Fruit fly (Drosophila melanogaster) whole organism, embryonic: Measurements from ENCODE around the gene CAHbeta.

ENCODE experiments used
- Atf3 ChIP-seq: fragments of 200-800 bp; sonication (Bioruptor generic); optimal IDR thresholded peaks from 3 replicates; lab custom pipeline; 2016; ENCODE audit warnings: missing biosample characterization, missing genetic modification characterization
- C15 ChIP-seq: fragments of 200-800 bp; sonication (Bioruptor generic); IDR thresholded peaks from 3 replicates; pipeline ENCODE4 v1.3.6; 2022; ENCODE audit warnings: missing biosample characterization, missing genetic modification characterization
- CG10321 ChIP-seq: fragments of 200-800 bp; sonication (Bioruptor generic); IDR thresholded peaks from 2 replicates; pipeline ENCODE4 v1.3.6; 2022; ENCODE audit warnings: missing biosample characterization, missing genetic modification characterization
- CG10366 ChIP-seq: fragments of 200-800 bp; sonication (Bioruptor generic); IDR thresholded peaks from 2 replicates; pipeline ENCODE4 v1.3.6; 2022; ENCODE audit warnings: missing biosample characterization, missing genetic modification characterization
- CG10462 ChIP-seq: fragments of 200-800 bp; sonication (Bioruptor generic); optimal IDR thresholded peaks from 2 replicates; lab custom pipeline; 2016; ENCODE audit warnings: missing biosample characterization, missing genetic modification characterization
- CG11093 ChIP-seq: fragments of 200-800 bp; sonication (Bioruptor generic); IDR thresholded peaks from 3 replicates; pipeline ENCODE4 v1.3.6; 2022; ENCODE audit warnings: missing biosample characterization, missing genetic modification characterization
- CG12299 ChIP-seq: fragments of 200-800 bp; sonication (Bioruptor generic); optimal IDR thresholded peaks from 2 replicates; lab custom pipeline; 2018; ENCODE audit warnings: missing biosample characterization, mild to moderate bottlenecking, missing genetic modification characterization
- CG1233 ChIP-seq: fragments of 200-800 bp; sonication (Bioruptor generic); optimal IDR thresholded peaks from 4 replicates; lab custom pipeline; 2018; ENCODE audit warnings: missing biosample characterization, mild to moderate bottlenecking, missing genetic modification characterization
- CG12744 ChIP-seq: fragments of 200-800 bp; sonication (Bioruptor generic); optimal IDR thresholded peaks from 2 replicates; lab custom pipeline; 2016; ENCODE audit warnings: missing biosample characterization, missing genetic modification characterization
- CG15479 ChIP-seq: fragments of 200-800 bp; sonication (Bioruptor generic); optimal IDR thresholded peaks from 3 replicates; lab custom pipeline; 2019; ENCODE audit warnings: missing biosample characterization, mild to moderate bottlenecking, missing genetic modification characterization, moderate library complexity
- CG17612 ChIP-seq: fragments of 200-800 bp; sonication (Bioruptor generic); IDR thresholded peaks from 2 replicates; pipeline ENCODE4 v1.3.6; 2022; ENCODE audit warnings: missing biosample characterization, missing genetic modification characterization
- CG1832 ChIP-seq: fragments of 200-800 bp; sonication (Bioruptor generic); optimal IDR thresholded peaks from 2 replicates; lab custom pipeline; 2017; ENCODE audit warnings: missing biosample characterization, mild to moderate bottlenecking, missing genetic modification characterization, inconsistent platforms
- CG2889 ChIP-seq: fragments of 200-800 bp; sonication (Bioruptor generic); IDR thresholded peaks from 3 replicates; pipeline ENCODE4 v1.3.6; 2022; ENCODE audit warnings: missing biosample characterization, missing genetic modification characterization
- CG3281 ChIP-seq: fragments of 200-800 bp; sonication (Bioruptor generic); optimal IDR thresholded peaks from 3 replicates; lab custom pipeline; 2017; ENCODE audit warnings: missing biosample characterization, mild to moderate bottlenecking, missing genetic modification characterization
- CG33557 ChIP-seq: fragments of 200-800 bp; sonication (Bioruptor generic); optimal IDR thresholded peaks from 2 replicates; lab custom pipeline; 2019; ENCODE audit warnings: missing biosample characterization, mild to moderate bottlenecking, missing genetic modification characterization, moderate library complexity
- CG3407 ChIP-seq: fragments of 200-800 bp; sonication (Bioruptor generic); optimal IDR thresholded peaks from 2 replicates; lab custom pipeline; 2018; ENCODE audit warnings: missing biosample characterization, mild to moderate bottlenecking, missing genetic modification characterization
- CG42726 ChIP-seq: fragments of 200-800 bp; sonication (Bioruptor generic); IDR thresholded peaks from 2 replicates; pipeline ENCODE4 v1.3.6; 2022; ENCODE audit warnings: missing biosample characterization, missing genetic modification characterization; ENCODE audit not compliant: partially characterized antibody
- CG4282 ChIP-seq: fragments of 200-800 bp; sonication (Bioruptor generic); optimal IDR thresholded peaks from 2 replicates; lab custom pipeline; 2016; ENCODE audit warnings: missing biosample characterization, missing genetic modification characterization
- CG4820 ChIP-seq: fragments of 200-800 bp; sonication (Bioruptor generic); optimal IDR thresholded peaks from 3 replicates; lab custom pipeline; 2016; ENCODE audit warnings: missing biosample characterization, missing genetic modification characterization
- CG6683 ChIP-seq: fragments of 200-800 bp; sonication (Bioruptor generic); optimal IDR thresholded peaks from 2 replicates; lab custom pipeline; 2017; ENCODE audit warnings: missing biosample characterization, mild to moderate bottlenecking, missing genetic modification characterization, missing genetic modification reagents
- CG6791 ChIP-seq: fragments of 200-800 bp; sonication (Bioruptor generic); IDR thresholded peaks from 3 replicates; pipeline ENCODE4 v1.3.6; 2022; ENCODE audit warnings: missing biosample characterization, missing genetic modification characterization; ENCODE audit not compliant: partially characterized antibody
- CG6854 ChIP-seq: fragments of 200-800 bp; sonication (Bioruptor generic); optimal IDR thresholded peaks from 3 replicates; lab custom pipeline; 2017; ENCODE audit warnings: missing biosample characterization, mild to moderate bottlenecking, missing genetic modification characterization
- CG7745 ChIP-seq: fragments of 200-800 bp; sonication (Bioruptor generic); optimal IDR thresholded peaks from 2 replicates; lab custom pipeline; 2018; ENCODE audit warnings: missing biosample characterization, mild to moderate bottlenecking, missing genetic modification characterization, moderate library complexity
- CoRest ChIP-seq: fragments of 200-800 bp; sonication (Bioruptor generic); optimal IDR thresholded peaks from 3 replicates; lab custom pipeline; 2018; ENCODE audit warnings: missing biosample characterization, mild to moderate bottlenecking, missing genetic modification characterization, moderate library complexity
- Dek ChIP-seq: fragments of 200-800 bp; sonication (Bioruptor generic); optimal IDR thresholded peaks from 3 replicates; lab custom pipeline; 2019; ENCODE audit warnings: missing biosample characterization, mild to moderate bottlenecking, missing genetic modification characterization, moderate library complexity
- Dref ChIP-seq: fragments of 200-800 bp; sonication (Bioruptor generic); IDR thresholded peaks from 2 replicates; pipeline ENCODE4 v1.3.6; 2022; ENCODE audit warnings: missing biosample characterization, missing genetic modification characterization
- H15 ChIP-seq: fragments of 200-800 bp; sonication (Bioruptor generic); IDR thresholded peaks from 3 replicates; pipeline ENCODE4 v1.3.6; 2022; ENCODE audit warnings: missing biosample characterization, missing genetic modification characterization
- HLHmδ ChIP-seq: fragments of 200-800 bp; sonication (Bioruptor generic); optimal IDR thresholded peaks from 2 replicates; lab custom pipeline; 2018; ENCODE audit warnings: missing biosample characterization, mild to moderate bottlenecking, missing genetic modification characterization, moderate library complexity
- Kr ChIP-seq: fragments of 200-800 bp; sonication (Bioruptor generic); optimal IDR thresholded peaks from 2 replicates; lab custom pipeline; 2017; ENCODE audit warnings: missing biosample characterization, mild to moderate bottlenecking, missing genetic modification characterization
- Lim3 ChIP-seq: fragments of 200-800 bp; sonication (Bioruptor generic); IDR thresholded peaks from 2 replicates; pipeline ENCODE4 v1.3.6; 2022; ENCODE audit warnings: missing biosample characterization, missing genetic modification characterization
- MESR4 ChIP-seq: fragments of 200-800 bp; sonication (Bioruptor generic); optimal IDR thresholded peaks from 2 replicates; lab custom pipeline; 2018; ENCODE audit warnings: missing biosample characterization, mild to moderate bottlenecking, missing genetic modification characterization, moderate library complexity
- NC2β ChIP-seq: fragments of 200-800 bp; sonication (Bioruptor generic); optimal IDR thresholded peaks from 2 replicates; lab custom pipeline; 2016; ENCODE audit warnings: missing biosample characterization, missing genetic modification characterization
- Neu2 ChIP-seq: fragments of 200-800 bp; sonication (Bioruptor generic); optimal IDR thresholded peaks from 3 replicates; lab custom pipeline; 2016; ENCODE audit warnings: missing biosample characterization, missing genetic modification characterization, borderline replicate concordance
- Nf-YA ChIP-seq: fragments of 200-800 bp; sonication (Bioruptor generic); IDR thresholded peaks from 2 replicates; pipeline ENCODE4 v1.3.6; 2022; ENCODE audit warnings: missing biosample characterization, missing genetic modification characterization
- Sox102F ChIP-seq: fragments of 200-800 bp; sonication (Bioruptor generic); optimal IDR thresholded peaks from 2 replicates; lab custom pipeline; 2018; ENCODE audit warnings: missing biosample characterization, mild to moderate bottlenecking, missing genetic modification characterization, moderate library complexity
- Spps ChIP-seq: fragments of 200-800 bp; sonication (Bioruptor generic); optimal IDR thresholded peaks from 2 replicates; lab custom pipeline; 2018; ENCODE audit warnings: missing biosample characterization, mild to moderate bottlenecking, missing genetic modification characterization
- TFAM ChIP-seq: fragments of 200-800 bp; sonication (Bioruptor generic); optimal IDR thresholded peaks from 2 replicates; lab custom pipeline; 2017; ENCODE audit warnings: missing biosample characterization, missing genetic modification characterization, inconsistent platforms
- YL-1 ChIP-seq: fragments of 200-800 bp; sonication (Bioruptor generic); optimal IDR thresholded peaks from 3 replicates; lab custom pipeline; 2017; ENCODE audit warnings: missing biosample characterization, mild to moderate bottlenecking, missing genetic modification characterization
- chinmo ChIP-seq: fragments of 200-800 bp; sonication (Bioruptor generic); IDR thresholded peaks from 4 replicates; pipeline ENCODE4 v1.3.6; 2022; ENCODE audit warnings: missing biosample characterization, missing genetic modification characterization; ENCODE audit not compliant: partially characterized antibody
- chm ChIP-seq: fragments of 200-800 bp; sonication (Bioruptor generic); IDR thresholded peaks from 2 replicates; pipeline ENCODE4 v1.3.6; 2022; ENCODE audit warnings: missing biosample characterization, missing genetic modification characterization
- crc ChIP-seq: fragments of 200-800 bp; sonication (Bioruptor generic); optimal IDR thresholded peaks from 2 replicates; lab custom pipeline; 2016; ENCODE audit warnings: missing biosample characterization, missing genetic modification characterization
- ewg ChIP-seq: fragments of 200-800 bp; sonication (Bioruptor generic); optimal IDR thresholded peaks from 3 replicates; lab custom pipeline; 2017; ENCODE audit warnings: mild to moderate bottlenecking, missing biosample characterization, missing genetic modification reagents, missing genetic modification characterization
- gsb-n ChIP-seq: fragments of 200-800 bp; sonication (Bioruptor generic); optimal IDR thresholded peaks from 3 replicates; lab custom pipeline; 2018; ENCODE audit warnings: missing biosample characterization, mild to moderate bottlenecking, missing genetic modification characterization
- knrl ChIP-seq: fragments of 200-800 bp; sonication (Bioruptor generic); IDR thresholded peaks from 3 replicates; pipeline ENCODE4 v1.3.6; 2022; ENCODE audit warnings: missing biosample characterization, missing genetic modification characterization; ENCODE audit not compliant: partially characterized antibody
- nom ChIP-seq: fragments of 200-800 bp; sonication (Bioruptor generic); optimal IDR thresholded peaks from 2 replicates; lab custom pipeline; 2017; ENCODE audit warnings: missing biosample characterization, missing genetic modification characterization, mild to moderate bottlenecking, moderate library complexity, missing genetic modification reagents
- p53 ChIP-seq: fragments of 200-800 bp; sonication (Bioruptor generic); optimal IDR thresholded peaks from 2 replicates; lab custom pipeline; 2016; ENCODE audit warnings: missing biosample characterization, missing genetic modification characterization
- pros ChIP-seq: fragments of 200-800 bp; sonication (Bioruptor generic); optimal IDR thresholded peaks from 3 replicates; lab custom pipeline; 2019; ENCODE audit warnings: missing biosample characterization, mild to moderate bottlenecking, missing genetic modification characterization, moderate library complexity
- twi ChIP-seq: fragments of 200-800 bp; optimal IDR thresholded peaks from 2 replicates; lab custom pipeline; 2019; ENCODE audit warnings: missing biosample characterization, mild to moderate bottlenecking, missing genetic modification characterization, moderate library complexity

The CAHbeta gene

dm6 chr3R:8962860-8963755 is 17.6 kb upstream of the CAHbeta start, which contains the start of gene ich (continued):
- TF ChIP-seq CG2889 (no peak), CoRest (tag; lab: Kevin White, UChicago) (no peak), CG6683 (GFP tag; lab: Kevin White, UChicago) (no peak), ewg (GFP tag; lab: Kevin White, UChicago) (peak; percentile 34), Nf-YA (GFP tag; lab: Robert Waterston, UW) (no peak), CG3407 (GFP tag; lab: Kevin White, UChicago) (no peak), CG15479 (peak; percentile 77), CG3281 (no peak), TFAM (GFP tag; lab: Kevin White, UChicago) (no peak), p53 (GFP tag; lab: Kevin White, UChicago) (no peak), CG1832 (GFP tag; lab: Kevin White, UChicago) (no peak), crc (GFP tag; lab: Kevin White, UChicago) (no peak), CG10321 (GFP tag; lab: Robert Waterston, UW) (no peak), CG6791 (GFP tag; lab: Robert Waterston, UW) (0 out of 3 replicates have a peak, but pooled peaks have one; percentile 26), NC2β (GFP tag; lab: Kevin White, UChicago) (no peak), H15 (GFP tag; lab: Robert Waterston, UW) (no peak), Atf3 (GFP tag; lab: Kevin White, UChicago) (no peak), CG4820 (GFP tag; lab: Kevin White, UChicago) (no peak), knrl (no peak), Dek (no peak), CG10366 (GFP tag; lab: Robert Waterston, UW) (no peak), gsb-n (tag; lab: Kevin White, UChicago) (no peak), CG33557 (GFP tag; lab: Kevin White, UChicago) (no peak), Kr (GFP tag; lab: Kevin White, UChicago) (no peak), Spps (tag; lab: Kevin White, UChicago) (no peak), CG4282 (GFP tag; lab: Kevin White, UChicago) (no peak), MESR4 (GFP tag; lab: Kevin White, UChicago) (no peak), Neu2 (no peak), CG12299 (tag; lab: Kevin White, UChicago) (no peak), chinmo (0 out of 4 replicates have a peak, but pooled peaks have one; percentile 40), Lim3 (GFP tag; lab: Robert Waterston, UW) (no peak), C15 (GFP tag; lab: Robert Waterston, UW) (no peak), twi (tag; lab: Kevin White, UChicago) (no peak), nom (no peak), chm (GFP tag; lab: Robert Waterston, UW) (peak; percentile 81; the same call in 1 of the 2 replicates), YL-1 (GFP tag; lab: Kevin White, UChicago) (no peak), pros (GFP tag; lab: Kevin White, UChicago) (peak; percentile 70), CG10462 (GFP tag; lab: Kevin White, UChicago) (no peak), CG42726 (GFP tag; lab: Robert Waterston, UW) (no peak), HLHmδ (GFP tag; lab: Kevin White, UChicago) (peak; percentile 43), Dref (GFP tag; lab: Robert Waterston, UW) (no peak), Sox102F (GFP tag; lab: Kevin White, UChicago) (no peak), CG6854 (no peak), CG1233 (GFP tag; lab: Kevin White, UChicago) (no peak), CG12744 (GFP tag; lab: Kevin White, UChicago) (no peak), CG11093 (GFP tag; lab: Robert Waterston, UW) (no peak), CG7745 (tag; lab: Kevin White, UChicago) (no peak), CG17612 (GFP tag; lab: Robert Waterston, UW) (no peak)
